Worm (Caenorhabditis elegans) whole organism, mixed stage, embryonic: Measurements from ENCODE around the gene D1086.8.

Experiments
- M03D4.4 ChIP-seq: sonication (generic microtip); optimal IDR thresholded peaks from 2 replicates; lab custom pipeline; 2017; ENCODE audit warnings: mild to moderate bottlenecking, missing genetic modification characterization, missing compliant biosample characterization
- bed-3 ChIP-seq: fragments of 200-800 bp; sonication (Bioruptor generic); optimal IDR thresholded peaks from 3 replicates; lab custom pipeline; 2018; ENCODE audit warnings: mild to moderate bottlenecking, missing genetic modification characterization, moderate library complexity, missing compliant biosample characterization
- ceh-43 ChIP-seq: fragments of 200-800 bp; sonication (Bioruptor generic); optimal IDR thresholded peaks from 2 replicates; lab custom pipeline; 2018; ENCODE audit warnings: mild to moderate bottlenecking, missing genetic modification characterization, moderate library complexity, missing compliant biosample characterization
- ceh-83 ChIP-seq: fragments of 200-800 bp; sonication (Bioruptor generic); optimal IDR thresholded peaks from 2 replicates; lab custom pipeline; 2018; ENCODE audit warnings: mild to moderate bottlenecking, missing genetic modification characterization, missing compliant biosample characterization
- ces-1 ChIP-seq: fragments of 150-350 bp; optimal IDR thresholded peaks from 2 replicates; lab custom pipeline; 2014; ENCODE audit warnings: missing biosample characterization, missing genetic modification reagents, missing genetic modification characterization
- cnd-1 ChIP-seq: fragments of 200-800 bp; sonication (Bioruptor generic); optimal IDR thresholded peaks from 2 replicates; lab custom pipeline; 2018; ENCODE audit warnings: mild to moderate bottlenecking, missing genetic modification characterization, missing compliant biosample characterization
- drap-1 ChIP-seq: fragments of 200-800 bp; sonication (Bioruptor generic); optimal IDR thresholded peaks from 3 replicates; lab custom pipeline; 2018; ENCODE audit warnings: mild to moderate bottlenecking, missing genetic modification characterization, missing compliant biosample characterization
- elt-1 ChIP-seq: sonication (generic microtip); optimal IDR thresholded peaks from 2 replicates; lab custom pipeline; 2017; ENCODE audit warnings: missing genetic modification characterization, mild to moderate bottlenecking, missing compliant biosample characterization, antibody characterized with exemption, moderate library complexity, borderline replicate concordance; ENCODE audit not compliant: insufficient read depth
- elt-3 ChIP-seq: fragments of 150-350 bp; optimal IDR thresholded peaks from 2 replicates; lab custom pipeline; 2014; ENCODE audit warnings: missing biosample characterization, missing genetic modification characterization
- flh-1 ChIP-seq: fragments of 200-800 bp; sonication (Bioruptor generic); optimal IDR thresholded peaks from 2 replicates; lab custom pipeline; 2018; ENCODE audit warnings: mild to moderate bottlenecking, missing genetic modification characterization, moderate library complexity, missing compliant biosample characterization
- ham-2 ChIP-seq: fragments of 200-800 bp; sonication (Bioruptor generic); optimal IDR thresholded peaks from 2 replicates; lab custom pipeline; 2018; ENCODE audit warnings: mild to moderate bottlenecking, missing genetic modification characterization, missing compliant biosample characterization
- hlh-1 ChIP-seq: fragments of 150-350 bp; optimal IDR thresholded peaks from 2 replicates; lab custom pipeline; 2014; ENCODE audit warnings: missing biosample characterization, missing genetic modification reagents, missing genetic modification characterization
- lin-13 ChIP-seq: fragments of 150-350 bp; optimal IDR thresholded peaks from 2 replicates; lab custom pipeline; 2014; ENCODE audit warnings: missing biosample characterization, missing genetic modification characterization
- lin-32 ChIP-seq: fragments of 200-800 bp; sonication (Bioruptor generic); optimal IDR thresholded peaks from 2 replicates; lab custom pipeline; 2018; ENCODE audit warnings: mild to moderate bottlenecking, missing genetic modification characterization, missing compliant biosample characterization
- lsy-2 ChIP-seq: fragments of 150-350 bp; optimal IDR thresholded peaks from 2 replicates; lab custom pipeline; 2014; ENCODE audit warnings: missing biosample characterization, missing genetic modification characterization
- mab-5 ChIP-seq: fragments of 150-350 bp; optimal IDR thresholded peaks from 2 replicates; lab custom pipeline; 2014; ENCODE audit warnings: missing biosample characterization, missing genetic modification characterization
- mep-1 ChIP-seq: fragments of 150-350 bp; optimal IDR thresholded peaks from 2 replicates; lab custom pipeline; 2017; ENCODE audit warnings: missing biosample characterization, missing genetic modification reagents, missing genetic modification characterization, inconsistent platforms
- mls-2 ChIP-seq: sonication (generic microtip); optimal IDR thresholded peaks from 2 replicates; lab custom pipeline; 2016; ENCODE audit warnings: mild to moderate bottlenecking, missing genetic modification characterization, moderate library complexity, missing compliant biosample characterization
- nhr-12 ChIP-seq: fragments of 150-350 bp; optimal IDR thresholded peaks from 2 replicates; lab custom pipeline; 2014; ENCODE audit warnings: missing biosample characterization, missing genetic modification characterization
- nhr-2 ChIP-seq: fragments of 150-350 bp; optimal IDR thresholded peaks from 2 replicates; lab custom pipeline; 2014; ENCODE audit warnings: missing biosample characterization, missing genetic modification characterization
- nhr-237 ChIP-seq: fragments of 150-350 bp; optimal IDR thresholded peaks from 2 replicates; lab custom pipeline; 2014; ENCODE audit warnings: missing biosample characterization, missing genetic modification characterization
- nhr-28 ChIP-seq: fragments of 150-350 bp; optimal IDR thresholded peaks from 2 replicates; lab custom pipeline; 2014; ENCODE audit warnings: missing biosample characterization, missing genetic modification characterization
- nhr-76 ChIP-seq: sonication (generic microtip); optimal IDR thresholded peaks from 2 replicates; lab custom pipeline; 2017; ENCODE audit warnings: missing biosample characterization, missing genetic modification characterization
- pha-4 ChIP-seq: fragments of 150-350 bp; optimal IDR thresholded peaks from 2 replicates; lab custom pipeline; 2018; ENCODE audit warnings: missing biosample characterization, missing genetic modification reagents, missing genetic modification characterization
- sem-2 ChIP-seq: fragments of 200-800 bp; sonication (Bioruptor generic); optimal IDR thresholded peaks from 2 replicates; lab custom pipeline; 2018; ENCODE audit warnings: mild to moderate bottlenecking, missing genetic modification characterization, missing compliant biosample characterization
- sptf-1 ChIP-seq: sonication (generic microtip); optimal IDR thresholded peaks from 2 replicates; lab custom pipeline; 2017; ENCODE audit warnings: mild to moderate bottlenecking, missing genetic modification characterization, moderate library complexity, missing compliant biosample characterization
- tbx-8 ChIP-seq: fragments of 200-800 bp; sonication (Bioruptor generic); optimal IDR thresholded peaks from 2 replicates; lab custom pipeline; 2018; ENCODE audit warnings: mild to moderate bottlenecking, missing genetic modification characterization, moderate library complexity, missing compliant biosample characterization
- unc-120 ChIP-seq: sonication (generic microtip); optimal IDR thresholded peaks from 2 replicates; lab custom pipeline; 2017; ENCODE audit warnings: missing genetic modification characterization, missing compliant biosample characterization; ENCODE audit not compliant: poor library complexity, severe bottlenecking
- unc-39 ChIP-seq: fragments of 150-350 bp; optimal IDR thresholded peaks from 2 replicates; lab custom pipeline; 2014; ENCODE audit warnings: missing biosample characterization, missing genetic modification characterization
- unc-62 ChIP-seq: fragments of 150-350 bp; optimal IDR thresholded peaks from 2 replicates; lab custom pipeline; 2014; ENCODE audit warnings: missing biosample characterization, missing genetic modification reagents, missing genetic modification characterization
- zip-8 ChIP-seq: fragments of 150-350 bp; optimal IDR thresholded peaks from 2 replicates; lab custom pipeline; 2014; ENCODE audit warnings: missing biosample characterization, missing genetic modification characterization
- ztf-11 ChIP-seq: fragments of 150-350 bp; optimal IDR thresholded peaks from 2 replicates; lab custom pipeline; 2014; ENCODE audit warnings: missing biosample characterization, missing genetic modification characterization

Gene D1086.8

DNA sequence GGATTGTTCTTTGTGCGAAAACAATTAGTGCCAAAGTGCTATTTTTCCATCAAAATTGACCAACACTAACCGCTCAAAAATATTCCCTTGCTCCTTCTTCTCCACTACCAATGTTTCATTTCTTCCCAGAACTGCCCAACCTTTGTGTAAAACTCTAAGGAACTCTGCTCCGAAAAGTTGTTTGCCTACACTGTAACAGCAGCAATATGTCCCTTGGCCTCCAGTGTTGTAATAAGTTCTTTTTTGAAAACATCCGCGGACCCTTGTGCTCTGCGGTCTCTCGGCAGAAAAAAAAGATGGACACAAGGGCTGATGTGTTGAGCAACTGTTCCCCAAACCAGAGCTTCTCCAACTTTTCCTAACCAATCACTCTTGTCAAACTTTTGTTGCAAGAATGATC is 7.0 kb downstream of the D1086.8 start, which contains the start of gene D1086.12:
Gene D1086.12 (plus strand): TSS at position 301 of the 400 bp plus-strand sequence.
- TF ChIP-seq flh-1 (GFP tag; lab: Kevin White, UChicago) (no peak), hlh-1 (tag; lab: Kevin White, UChicago) (peak; percentile 90), nhr-2 (tag; lab: Kevin White, UChicago) (no peak)

DNA sequence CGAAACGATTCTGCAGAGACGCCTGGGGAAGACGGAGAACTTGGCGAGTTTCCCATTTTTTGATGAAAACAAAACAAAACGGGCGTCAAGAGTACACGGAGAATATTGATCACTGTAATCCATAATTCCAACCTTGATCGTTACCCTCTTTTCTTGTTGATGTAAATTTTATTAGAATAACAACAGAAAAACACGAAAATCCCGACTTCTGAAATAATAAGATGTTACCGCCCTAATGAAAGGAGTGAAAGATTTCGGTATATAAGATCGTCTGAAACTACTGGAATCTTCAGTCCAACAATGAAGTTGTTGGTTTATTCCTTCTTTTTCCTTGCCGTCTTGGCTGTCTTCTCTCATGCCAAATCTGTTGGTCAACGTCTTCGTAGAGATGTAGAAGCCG is 10.1 kb downstream of the D1086.8 start, which contains the start of gene D1086.9:
Gene D1086.9 (plus strand): TSS at position 301 of the 400 bp plus-strand sequence.
- no peak for TF ChIP-seq unc-62
- no peak for TF ChIP-seq flh-1 (GFP tag; lab: Kevin White, UChicago)

DNA sequence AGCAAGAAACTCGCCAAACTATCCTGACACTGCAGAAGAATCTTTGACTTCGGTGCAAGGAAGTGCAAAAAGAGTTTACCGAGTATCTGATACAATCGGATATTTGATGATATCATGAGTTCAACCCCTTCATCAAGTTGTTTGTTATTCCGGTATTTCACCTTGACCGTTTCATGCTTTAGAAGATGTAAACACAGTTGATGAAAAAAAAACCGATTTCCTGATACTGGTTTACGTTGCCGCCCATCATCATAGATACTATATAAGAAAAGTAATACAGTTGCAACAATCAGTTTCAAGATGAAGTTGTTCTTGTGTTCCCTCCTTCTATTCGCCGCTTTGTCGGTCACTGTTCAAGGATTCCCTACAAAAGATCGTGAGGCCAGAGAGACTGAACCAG is 13.6 kb downstream of the D1086.8 start, which contains the start of gene H39E23.3:
Gene H39E23.3 (plus strand): TSS at position 301 of the 400 bp plus-strand sequence.
- TF ChIP-seq ceh-43 (GFP tag; lab: Kevin White, UChicago): no peak
- no peak for TF ChIP-seq unc-62
- TF ChIP-seq sptf-1: no peak
- TF ChIP-seq bed-3 (GFP tag; lab: Kevin White, UChicago): no peak
- no peak for TF ChIP-seq mab-5 (tag; lab: Kevin White, UChicago)
- no peak for TF ChIP-seq ces-1 (GFP tag; lab: Kevin White, UChicago)
- TF ChIP-seq tbx-8 (GFP tag; lab: Kevin White, UChicago): no peak
- TF ChIP-seq ceh-83 (GFP tag; lab: Kevin White, UChicago): no peak
- TF ChIP-seq elt-1 (tag; lab: Kevin White, UChicago): no peak
- no peak for TF ChIP-seq nhr-2 (tag; lab: Kevin White, UChicago)

DNA sequence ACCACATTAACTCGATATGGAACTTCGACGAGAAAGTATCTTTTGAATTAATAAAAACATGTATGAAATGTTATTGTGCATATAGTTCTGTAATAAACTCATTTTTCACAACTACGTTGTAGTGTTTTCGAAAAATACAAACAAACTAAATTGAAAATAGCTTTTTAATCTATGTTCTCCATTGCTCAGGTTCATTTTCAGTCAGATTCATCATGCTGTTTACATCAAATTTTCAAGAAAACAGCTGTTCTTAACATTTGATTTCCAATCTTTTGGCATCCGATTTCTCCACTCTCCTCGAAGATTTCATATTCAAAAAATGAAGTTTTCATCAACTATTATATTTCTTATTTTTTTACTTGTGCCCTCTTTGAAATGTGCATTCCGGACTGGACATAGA is 16.1 kb downstream of the D1086.8 start, which contains the start of gene H39E23.2:
Gene H39E23.2 (plus strand): TSS at position 301 of the 400 bp plus-strand sequence.
- TF ChIP-seq unc-62: no peak
- no peak for TF ChIP-seq nhr-2 (tag; lab: Kevin White, UChicago)
- no peak for TF ChIP-seq mab-5 (tag; lab: Kevin White, UChicago)
- TF ChIP-seq lsy-2 (tag; lab: Kevin White, UChicago): no peak
- no peak for TF ChIP-seq lin-32
- TF ChIP-seq mls-2: no peak
- TF ChIP-seq unc-120 (tag; lab: Kevin White, UChicago): no peak
- no peak for TF ChIP-seq nhr-12
- no peak for TF ChIP-seq zip-8 (tag; lab: Kevin White, UChicago)
- no peak for TF ChIP-seq elt-1 (tag; lab: Kevin White, UChicago)
- no peak for TF ChIP-seq cnd-1 (tag; lab: Kevin White, UChicago)
- no peak for TF ChIP-seq flh-1 (GFP tag; lab: Kevin White, UChicago)
- no peak for TF ChIP-seq sem-2 (GFP tag; lab: Kevin White, UChicago)
- no peak for TF ChIP-seq bed-3 (GFP tag; lab: Kevin White, UChicago)
- TF ChIP-seq ztf-11 (tag; lab: Kevin White, UChicago): no peak
- no peak for TF ChIP-seq nhr-28
- TF ChIP-seq elt-3 (tag; lab: Kevin White, UChicago): no peak
- no peak for TF ChIP-seq ces-1 (GFP tag; lab: Kevin White, UChicago)
- no peak for TF ChIP-seq M03D4.4
- no peak for TF ChIP-seq nhr-76

DNA sequence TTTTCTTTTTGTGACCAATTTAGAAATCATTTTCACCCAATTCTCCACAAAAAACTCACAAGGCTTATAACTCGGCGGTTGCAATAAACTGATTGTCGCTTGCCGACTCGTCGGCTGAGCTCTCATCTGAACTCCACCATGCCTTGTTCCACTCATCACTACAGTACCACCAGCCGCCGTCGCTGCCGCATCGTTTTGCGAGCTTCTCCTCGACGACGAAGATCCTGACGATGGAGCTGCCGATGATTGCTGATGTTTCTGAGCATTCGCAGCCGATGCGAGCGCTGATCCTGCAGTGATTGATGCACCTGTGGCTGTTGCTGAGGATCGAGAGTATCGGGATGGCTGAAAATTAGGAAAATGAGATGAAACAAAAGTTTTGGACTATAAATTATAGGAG is 26.8 kb downstream of the D1086.8 start:
- TF ChIP-seq nhr-12 (no peak), lsy-2 (tag; lab: Kevin White, UChicago) (no peak), ham-2 (GFP tag; lab: Kevin White, UChicago) (no peak), unc-39 (no peak), ztf-11 (tag; lab: Kevin White, UChicago) (no peak), drap-1 (no peak), nhr-2 (tag; lab: Kevin White, UChicago) (no peak), elt-3 (tag; lab: Kevin White, UChicago) (no peak), pha-4 (no peak), zip-8 (tag; lab: Kevin White, UChicago) (no peak), ces-1 (GFP tag; lab: Kevin White, UChicago) (no peak), unc-120 (tag; lab: Kevin White, UChicago) (no peak), mep-1 (tag; lab: Kevin White, UChicago) (no peak), nhr-237 (tag; lab: Kevin White, UChicago) (no peak), lin-13 (tag; lab: Kevin White, UChicago) (no peak), hlh-1 (tag; lab: Kevin White, UChicago) (no peak), unc-62 (no peak)
